Fruit fly (Drosophila melanogaster) whole organism, embryonic: ENCODE results near the gene Acyp2.
A peak's percentile ranks its signal among the peaks of the same experiment; 100 is the strongest.

Experiments used
- Atf-2 ChIP-seq: fragments of 200-800 bp; sonication (Bioruptor generic); optimal IDR thresholded peaks from 2 replicates; lab custom pipeline; 2016; ENCODE audit warnings: missing biosample characterization, missing genetic modification characterization
- B-H1 ChIP-seq: fragments of 200-800 bp; sonication (Bioruptor generic); IDR thresholded peaks from 3 replicates; pipeline ENCODE4 v1.3.6; 2022; ENCODE audit warnings: missing biosample characterization, missing genetic modification characterization
- B-H2 ChIP-seq: fragments of 200-800 bp; sonication (Bioruptor generic); optimal IDR thresholded peaks from 2 replicates; lab custom pipeline; 2018; ENCODE audit warnings: missing biosample characterization, mild to moderate bottlenecking, missing genetic modification characterization
- CG11695 ChIP-seq: fragments of 200-800 bp; sonication (Bioruptor generic); IDR thresholded peaks from 3 replicates; pipeline ENCODE4 v1.3.6; 2022; ENCODE audit warnings: missing biosample characterization, missing genetic modification characterization
- CG11696 ChIP-seq: fragments of 200-800 bp; sonication (Bioruptor generic); IDR thresholded peaks from 2 replicates; pipeline ENCODE4 v1.3.6; 2022; ENCODE audit warnings: missing biosample characterization, missing genetic modification characterization
- CG12071 ChIP-seq: fragments of 200-800 bp; sonication (Bioruptor generic); optimal IDR thresholded peaks from 3 replicates; lab custom pipeline; 2018; ENCODE audit warnings: missing biosample characterization, mild to moderate bottlenecking, missing genetic modification characterization
- CG12299 ChIP-seq: fragments of 200-800 bp; sonication (Bioruptor generic); optimal IDR thresholded peaks from 2 replicates; lab custom pipeline; 2018; ENCODE audit warnings: missing biosample characterization, mild to moderate bottlenecking, missing genetic modification characterization
- CG13894 ChIP-seq: fragments of 200-800 bp; sonication (Bioruptor generic); optimal IDR thresholded peaks from 3 replicates; lab custom pipeline; 2018; ENCODE audit warnings: missing biosample characterization, mild to moderate bottlenecking, missing genetic modification characterization, moderate library complexity
- CG16813 ChIP-seq: fragments of 200-800 bp; sonication (Bioruptor generic); IDR thresholded peaks from 3 replicates; pipeline ENCODE4 v1.3.6; 2022; ENCODE audit warnings: missing biosample characterization, missing genetic modification characterization; ENCODE audit not compliant: partially characterized antibody
- CG16815 ChIP-seq: fragments of 200-800 bp; sonication (Bioruptor generic); optimal IDR thresholded peaks from 3 replicates; lab custom pipeline; 2017; ENCODE audit warnings: missing biosample characterization, mild to moderate bottlenecking, missing genetic modification characterization
- CG2875 ChIP-seq: fragments of 200-800 bp; sonication (Bioruptor generic); optimal IDR thresholded peaks from 2 replicates; lab custom pipeline; 2017; ENCODE audit warnings: missing biosample characterization, mild to moderate bottlenecking, missing genetic modification characterization, missing genetic modification reagents
- CG3065 ChIP-seq: fragments of 200-800 bp; sonication (Bioruptor generic); optimal IDR thresholded peaks from 2 replicates; lab custom pipeline; 2016; ENCODE audit warnings: missing biosample characterization, missing genetic modification characterization
- CG34422 ChIP-seq: fragments of 200-800 bp; sonication (Bioruptor generic); IDR thresholded peaks from 3 replicates; pipeline ENCODE4 v1.3.6; 2022; ENCODE audit warnings: missing biosample characterization, missing genetic modification characterization
- CG5953 ChIP-seq: fragments of 200-800 bp; sonication (Bioruptor generic); IDR thresholded peaks from 2 replicates; pipeline ENCODE4 v1.3.6; 2022; ENCODE audit warnings: missing biosample characterization, missing genetic modification characterization
- CG6689 ChIP-seq: fragments of 200-800 bp; sonication (Bioruptor generic); IDR thresholded peaks from 2 replicates; pipeline ENCODE4 v1.3.6; 2022; ENCODE audit warnings: missing biosample characterization, missing genetic modification characterization
- CG6791 ChIP-seq: fragments of 200-800 bp; sonication (Bioruptor generic); IDR thresholded peaks from 3 replicates; pipeline ENCODE4 v1.3.6; 2022; ENCODE audit warnings: missing biosample characterization, missing genetic modification characterization; ENCODE audit not compliant: partially characterized antibody
- CG9437 ChIP-seq: fragments of 200-800 bp; sonication (Bioruptor generic); optimal IDR thresholded peaks from 2 replicates; lab custom pipeline; 2018; ENCODE audit warnings: missing biosample characterization, mild to moderate bottlenecking, missing genetic modification characterization
- Dip2 ChIP-seq: fragments of 200-800 bp; sonication (Bioruptor generic); IDR thresholded peaks from 2 replicates; pipeline ENCODE4 v1.3.6; 2022; ENCODE audit warnings: missing biosample characterization, missing genetic modification characterization
- Gsc ChIP-seq: fragments of 200-800 bp; sonication (Bioruptor generic); IDR thresholded peaks from 2 replicates; pipeline ENCODE4 v1.3.6; 2022; ENCODE audit warnings: missing biosample characterization, missing genetic modification characterization
- Hmx ChIP-seq: fragments of 200-800 bp; sonication (Bioruptor generic); optimal IDR thresholded peaks from 2 replicates; lab custom pipeline; 2016; ENCODE audit warnings: missing biosample characterization, missing genetic modification characterization
- Hr3 ChIP-seq: fragments of 200-800 bp; sonication (Bioruptor generic); optimal IDR thresholded peaks from 3 replicates; lab custom pipeline; 2016; ENCODE audit warnings: missing biosample characterization, missing genetic modification characterization
- Hr51 ChIP-seq, 2 experiments: fragments of 200-800 bp; sonication (Bioruptor generic); optimal IDR thresholded peaks; 2 replicates in 1 of 2; 3 replicates in 1 of 2; lab custom pipeline; 2016 to 2018; ENCODE audit warnings: missing biosample characterization in 2 of 2, missing genetic modification characterization in 2 of 2, mild to moderate bottlenecking in 1 of 2, moderate library complexity in 1 of 2
- Meics ChIP-seq: fragments of 200-800 bp; sonication (Bioruptor generic); optimal IDR thresholded peaks from 2 replicates; lab custom pipeline; 2017; ENCODE audit warnings: missing biosample characterization, mild to moderate bottlenecking, missing genetic modification characterization
- Sox100B ChIP-seq: fragments of 200-800 bp; sonication (Bioruptor generic); optimal IDR thresholded peaks from 3 replicates; lab custom pipeline; 2018; ENCODE audit warnings: missing biosample characterization, mild to moderate bottlenecking, missing genetic modification characterization
- Stat92E ChIP-seq, 3 experiments: fragments of >200 bp in 2 of 3; fragments of 200-800 bp in 1 of 3; sonication (Bioruptor generic) in 1 of 3; optimal IDR thresholded peaks; 2 replicates each; lab custom pipeline; 2017 to 2019; ENCODE audit warnings: missing biosample characterization in 3 of 3, missing genetic modification characterization in 3 of 3, mild to moderate bottlenecking in 1 of 3, moderate library complexity in 1 of 3
- Tbp ChIP-seq: fragments of >200 bp; optimal IDR thresholded peaks from 2 replicates; lab custom pipeline; 2018; ENCODE audit warnings: missing biosample characterization, missing genetic modification characterization
- YL-1 ChIP-seq: fragments of 200-800 bp; sonication (Bioruptor generic); optimal IDR thresholded peaks from 3 replicates; lab custom pipeline; 2017; ENCODE audit warnings: missing biosample characterization, mild to moderate bottlenecking, missing genetic modification characterization
- ac ChIP-seq: fragments of 200-800 bp; sonication (Bioruptor generic); optimal IDR thresholded peaks from 3 replicates; lab custom pipeline; 2017; ENCODE audit warnings: missing biosample characterization, mild to moderate bottlenecking, missing genetic modification characterization
- amos ChIP-seq: fragments of 200-800 bp; sonication (Bioruptor generic); IDR thresholded peaks from 2 replicates; pipeline ENCODE4 v1.3.6; 2022; ENCODE audit warnings: missing biosample characterization, missing genetic modification characterization; ENCODE audit not compliant: partially characterized antibody
- ara ChIP-seq: fragments of 200-800 bp; sonication (Bioruptor generic); IDR thresholded peaks from 2 replicates; pipeline ENCODE4 v1.3.6; 2022; ENCODE audit warnings: missing biosample characterization, missing genetic modification characterization
- ham ChIP-seq: fragments of 200-800 bp; sonication (Bioruptor generic); IDR thresholded peaks from 2 replicates; pipeline ENCODE4 v1.3.6; 2022; ENCODE audit warnings: missing biosample characterization, missing genetic modification characterization
- hbn ChIP-seq: fragments of 200-800 bp; sonication (Bioruptor generic); IDR thresholded peaks from 2 replicates; pipeline ENCODE4 v1.3.6; 2022; ENCODE audit warnings: missing biosample characterization, missing genetic modification characterization; ENCODE audit not compliant: partially characterized antibody
- kah ChIP-seq: fragments of 200-800 bp; sonication (Bioruptor generic); optimal IDR thresholded peaks from 2 replicates; lab custom pipeline; 2018; ENCODE audit warnings: missing biosample characterization, mild to moderate bottlenecking, missing genetic modification characterization
- kay ChIP-seq: fragments of 200-800 bp; sonication (Bioruptor generic); optimal IDR thresholded peaks from 2 replicates; lab custom pipeline; 2016; ENCODE audit warnings: missing biosample characterization, missing genetic modification characterization
- lab ChIP-seq: fragments of 200-800 bp; sonication (Bioruptor generic); optimal IDR thresholded peaks from 3 replicates; lab custom pipeline; 2017; ENCODE audit warnings: missing biosample characterization, missing genetic modification characterization, mild to moderate bottlenecking, moderate library complexity, missing genetic modification reagents
- mam ChIP-seq: fragments of 200-800 bp; sonication (Bioruptor generic); optimal IDR thresholded peaks from 3 replicates; lab custom pipeline; 2016; ENCODE audit warnings: missing biosample characterization, missing genetic modification characterization
- mirr ChIP-seq: fragments of 200-800 bp; sonication (Bioruptor generic); optimal IDR thresholded peaks from 3 replicates; lab custom pipeline; 2018; ENCODE audit warnings: missing biosample characterization, mild to moderate bottlenecking, missing genetic modification characterization
- odd ChIP-seq: fragments of 200-800 bp; sonication (Bioruptor generic); optimal IDR thresholded peaks from 2 replicates; lab custom pipeline; 2017; ENCODE audit warnings: missing biosample characterization, mild to moderate bottlenecking, missing genetic modification characterization
- pan ChIP-seq, 4 experiments: fragments of >200 bp in 3 of 4; fragments of 200-800 bp in 1 of 4; sonication (Bioruptor generic) in 1 of 4; optimal IDR thresholded peaks in 3 of 4; IDR thresholded peaks in 1 of 4; 2 replicates each; pipeline versions ENCODE4 v1.3.6 to Lab custom; 2017 to 2022; ENCODE audit warnings: missing biosample characterization in 2 of 4, missing genetic modification characterization in 2 of 4, mixed read lengths in 1 of 4
- peb ChIP-seq: fragments of 200-800 bp; sonication (Bioruptor generic); IDR thresholded peaks from 2 replicates; pipeline ENCODE4 v1.3.6; 2022; ENCODE audit warnings: missing biosample characterization, missing genetic modification characterization
- ro ChIP-seq: fragments of 200-800 bp; sonication (Bioruptor generic); IDR thresholded peaks from 2 replicates; pipeline ENCODE4 v1.3.6; 2022; ENCODE audit warnings: missing biosample characterization, missing genetic modification characterization
- row ChIP-seq: fragments of 200-800 bp; sonication (Bioruptor generic); IDR thresholded peaks from 3 replicates; pipeline ENCODE4 v1.3.6; 2022; ENCODE audit warnings: missing biosample characterization, missing genetic modification characterization
- scrt ChIP-seq: fragments of 200-800 bp; sonication (Bioruptor generic); optimal IDR thresholded peaks from 2 replicates; lab custom pipeline; 2018; ENCODE audit warnings: missing biosample characterization, mild to moderate bottlenecking, missing genetic modification characterization, moderate library complexity
- seq ChIP-seq: fragments of 200-800 bp; sonication (Bioruptor generic); IDR thresholded peaks from 2 replicates; pipeline ENCODE4 v1.3.6; 2022; ENCODE audit warnings: missing biosample characterization, missing genetic modification characterization
- slou ChIP-seq: fragments of 200-800 bp; sonication (Bioruptor generic); optimal IDR thresholded peaks from 3 replicates; lab custom pipeline; 2016; ENCODE audit warnings: missing biosample characterization, missing genetic modification characterization
- slp2 ChIP-seq: fragments of 200-800 bp; sonication (Bioruptor generic); optimal IDR thresholded peaks from 2 replicates; lab custom pipeline; 2016; ENCODE audit warnings: missing biosample characterization, missing genetic modification characterization
- tll ChIP-seq, 2 experiments: fragments of 200-800 bp in 1 of 2; fragments of >200 bp in 1 of 2; sonication (Bioruptor generic) in 1 of 2; optimal IDR thresholded peaks; 2 replicates each; lab custom pipeline; 2017 to 2019; ENCODE audit warnings: missing biosample characterization in 2 of 2, missing genetic modification characterization in 2 of 2, mild to moderate bottlenecking in 1 of 2, moderate library complexity in 1 of 2
- toy ChIP-seq: fragments of 200-800 bp; sonication (Bioruptor generic); IDR thresholded peaks from 2 replicates; pipeline ENCODE4 v1.3.6; 2022; ENCODE audit warnings: missing biosample characterization, missing genetic modification characterization
- usp ChIP-seq: fragments of >200 bp; optimal IDR thresholded peaks from 2 replicates; lab custom pipeline; 2017; ENCODE audit warnings: missing biosample characterization, missing genetic modification characterization
- zf30C ChIP-seq: fragments of 200-800 bp; sonication (Bioruptor generic); optimal IDR thresholded peaks from 3 replicates; lab custom pipeline; 2018; ENCODE audit warnings: missing biosample characterization, mild to moderate bottlenecking, missing genetic modification characterization

Gene Acyp2

DNA sequence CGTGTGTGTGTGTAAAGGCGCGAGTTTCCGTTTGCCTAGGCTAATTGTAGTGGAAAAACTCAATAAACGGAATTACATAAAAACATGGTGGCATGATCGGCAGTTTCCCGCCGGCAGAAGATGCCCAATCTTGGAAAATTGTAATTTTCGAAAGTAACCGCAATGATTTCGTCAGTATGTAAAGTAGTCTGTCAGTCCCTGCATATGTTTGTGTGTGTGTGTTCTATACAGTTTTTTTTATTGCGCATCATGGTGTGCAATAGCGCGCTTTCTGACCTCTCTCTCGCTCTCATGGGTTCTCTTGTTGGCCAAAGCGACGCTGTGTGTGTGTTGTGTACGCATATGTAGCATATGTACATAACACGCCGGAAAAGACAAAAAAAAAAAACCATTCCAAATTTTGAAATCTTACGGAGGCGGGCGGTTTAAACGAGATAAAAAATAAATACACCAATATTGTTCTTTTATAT is 1.8 kb downstream of the Acyp2 start:
- no peak for TF ChIP-seq kay (GFP tag; lab: Kevin White, UChicago)
- TF ChIP-seq zf30C (GFP tag; lab: Kevin White, UChicago), result peak; percentile 24
- TF ChIP-seq tll (GFP tag; optimal IDR thresholded peaks at IDR 0.05; lab: Kevin White, UChicago), result no peak
- TF ChIP-seq CG3065 (GFP tag; lab: Kevin White, UChicago), result no peak
- TF ChIP-seq CG16813 (GFP tag; lab: Robert Waterston, UW), result no peak
- no peak for TF ChIP-seq scrt (GFP tag; lab: Kevin White, UChicago)
- TF ChIP-seq mam (GFP tag; lab: Kevin White, UChicago), result no peak
- TF ChIP-seq Hmx (GFP tag; lab: Kevin White, UChicago), result no peak
- no peak for TF ChIP-seq Hr51 (GFP tag; optimal IDR thresholded peaks at IDR 0.05; lab: Kevin White, UChicago)
- TF ChIP-seq Meics (GFP tag; lab: Kevin White, UChicago), result peak; percentile 48
- TF ChIP-seq Hr3, result peak; percentile 30
- TF ChIP-seq odd, result no peak
- TF ChIP-seq mirr (GFP tag; lab: Kevin White, UChicago), result peak; percentile 65
- TF ChIP-seq seq (GFP tag; lab: Robert Waterston, UW), result peak; percentile 40; the same call in 1 of the 2 replicates
- peak; percentile 87 for TF ChIP-seq CG34422
- 0 out of 3 replicates have a peak, but pooled peaks have one; percentile 56 for TF ChIP-seq CG11695 (GFP tag; lab: Robert Waterston, UW)
- no peak for TF ChIP-seq ac (GFP tag; lab: Kevin White, UChicago)
- peak; percentile 26; the same call in 1 of the 3 replicates for TF ChIP-seq B-H1 (GFP tag; lab: Robert Waterston, UW)
- 0 out of 3 replicates have a peak, but pooled peaks have one; percentile 10 for TF ChIP-seq row (GFP tag; lab: Robert Waterston, UW)
- no peak for TF ChIP-seq Dip2
- TF ChIP-seq B-H2 (GFP tag; lab: Kevin White, UChicago), result peak; percentile 37
- TF ChIP-seq Tbp (GFP tag; lab: Kevin White, UChicago), result no peak
- peak; percentile 20 for TF ChIP-seq CG12299 (tag; lab: Kevin White, UChicago)
- no peak for TF ChIP-seq CG6791 (GFP tag; lab: Robert Waterston, UW)
- no peak for TF ChIP-seq usp
- no peak for TF ChIP-seq toy (GFP tag; lab: Robert Waterston, UW)
- no peak for TF ChIP-seq ham (GFP tag; lab: Robert Waterston, UW)
- TF ChIP-seq CG13894 (tag; lab: Kevin White, UChicago), result peak; percentile 29
- no peak for TF ChIP-seq CG9437 (GFP tag; lab: Kevin White, UChicago)
- no peak for TF ChIP-seq amos
- TF ChIP-seq ara, result no peak
- no peak for TF ChIP-seq hbn
- TF ChIP-seq slp2 (GFP tag; lab: Kevin White, UChicago), result peak; percentile 12
- TF ChIP-seq CG12071, result peak; percentile 39
- TF ChIP-seq CG2875 (GFP tag; lab: Kevin White, UChicago), result no peak
- TF ChIP-seq lab (GFP tag; lab: Kevin White, UChicago), result peak; percentile 69
- TF ChIP-seq ro (GFP tag; lab: Robert Waterston, UW), result no peak
- TF ChIP-seq pan (optimal IDR thresholded peaks at IDR 0.05; lab: Kevin White, UChicago), result no peak
- no peak for TF ChIP-seq pan (GFP tag; optimal IDR thresholded peaks at IDR 0.05 in 1 of 2, IDR thresholded peaks at IDR 0.05 in 1 of 2)
- TF ChIP-seq Atf-2, result peak; percentile 1
- no peak for TF ChIP-seq peb (GFP tag; lab: Robert Waterston, UW)
- TF ChIP-seq slou (GFP tag; lab: Kevin White, UChicago), result no peak
- TF ChIP-seq Sox100B, result no peak
- no peak for TF ChIP-seq CG16815 (GFP tag; lab: Kevin White, UChicago)
- peak; percentile 17; the same call in 1 of the 2 replicates for TF ChIP-seq CG6689
- peak; percentile 35; the same call in 1 of the 2 replicates for TF ChIP-seq CG11696 (GFP tag; lab: Robert Waterston, UW)
- TF ChIP-seq kah (GFP tag; lab: Kevin White, UChicago), result peak; percentile 37
- TF ChIP-seq Stat92E (GFP tag; optimal IDR thresholded peaks at IDR 0.05; lab: Kevin White, UChicago), result no peak
- no peak for TF ChIP-seq Gsc
- peak; percentile 60 for TF ChIP-seq YL-1 (GFP tag; lab: Kevin White, UChicago)
- TF ChIP-seq CG5953 (GFP tag; lab: Robert Waterston, UW), result 0 out of 2 replicates have a peak, but pooled peaks have one; percentile 25
